Worm (Caenorhabditis elegans): Measurements from ENCODE around the gene Y43F8B.28.

- no peak for TF ChIP-seq nhr-28 (tag; optimal IDR thresholded peaks at IDR 0.05)
- TF ChIP-seq jun-1 (tag; optimal IDR thresholded peaks at IDR 0.05) = no peak
- no peak for TF ChIP-seq unc-62 (GFP tag; optimal IDR thresholded peaks at IDR 0.05)
- no peak for TF ChIP-seq nhr-12 (tag; optimal IDR thresholded peaks at IDR 0.05)
- TF ChIP-seq elt-2 (tag; optimal IDR thresholded peaks at IDR 0.05) = no peak
Measured at ce11 chrV:19477852-19478251, 7.3 kb upstream of the Y43F8B.28 start, which contains the start of gene Y43F8B.9.
